Fruit fly (Drosophila melanogaster) whole organism, embryonic: ENCODE measurements around the gene CG32983.

Experiments used
- Antp ChIP-seq: fragments of 200-800 bp; sonication (Bioruptor generic); optimal IDR thresholded peaks from 3 replicates; lab custom pipeline; 2016; ENCODE audit warnings: missing biosample characterization, missing genetic modification characterization
- Atf6 ChIP-seq: fragments of 200-800 bp; sonication (Bioruptor generic); IDR thresholded peaks from 2 replicates; pipeline ENCODE4 v1.3.6; 2022; ENCODE audit warnings: missing biosample characterization, missing genetic modification characterization
- BtbVII ChIP-seq: fragments of 200-800 bp; sonication (Bioruptor generic); optimal IDR thresholded peaks from 3 replicates; lab custom pipeline; 2017; ENCODE audit warnings: missing biosample characterization, mild to moderate bottlenecking, missing genetic modification characterization
- Bteb2 ChIP-seq: fragments of 200-800 bp; sonication (Bioruptor generic); optimal IDR thresholded peaks from 2 replicates; lab custom pipeline; 2016; ENCODE audit warnings: missing biosample characterization, missing genetic modification characterization
- CG10147 ChIP-seq: fragments of 200-800 bp; sonication (Bioruptor generic); optimal IDR thresholded peaks from 2 replicates; lab custom pipeline; 2019; ENCODE audit warnings: missing biosample characterization, mild to moderate bottlenecking, missing genetic modification characterization, moderate library complexity
- CG11247 ChIP-seq: fragments of 200-800 bp; sonication (Bioruptor generic); IDR thresholded peaks from 2 replicates; pipeline ENCODE4 v1.3.6; 2022; ENCODE audit warnings: missing biosample characterization, missing genetic modification characterization
- CG11456 ChIP-seq: fragments of 200-800 bp; sonication (Bioruptor generic); IDR thresholded peaks from 3 replicates; pipeline ENCODE4 v1.3.6; 2022; ENCODE audit warnings: missing biosample characterization, missing genetic modification characterization
- CG11560 ChIP-seq: fragments of 200-800 bp; sonication (Bioruptor generic); IDR thresholded peaks from 3 replicates; pipeline ENCODE4 v1.3.6; 2022; ENCODE audit warnings: missing biosample characterization, missing genetic modification characterization
- CG11695 ChIP-seq: fragments of 200-800 bp; sonication (Bioruptor generic); IDR thresholded peaks from 3 replicates; pipeline ENCODE4 v1.3.6; 2022; ENCODE audit warnings: missing biosample characterization, missing genetic modification characterization
- CG11696 ChIP-seq: fragments of 200-800 bp; sonication (Bioruptor generic); IDR thresholded peaks from 2 replicates; pipeline ENCODE4 v1.3.6; 2022; ENCODE audit warnings: missing biosample characterization, missing genetic modification characterization
- CG12659 ChIP-seq: fragments of 200-800 bp; sonication (Bioruptor generic); optimal IDR thresholded peaks from 3 replicates; lab custom pipeline; 2017; ENCODE audit warnings: mild to moderate bottlenecking, missing biosample characterization, missing genetic modification reagents, missing genetic modification characterization
- CG13894 ChIP-seq: fragments of 200-800 bp; sonication (Bioruptor generic); optimal IDR thresholded peaks from 3 replicates; lab custom pipeline; 2018; ENCODE audit warnings: missing biosample characterization, mild to moderate bottlenecking, missing genetic modification characterization, moderate library complexity
- CG15011 ChIP-seq: fragments of 200-800 bp; sonication (Bioruptor generic); optimal IDR thresholded peaks from 3 replicates; lab custom pipeline; 2018; ENCODE audit warnings: missing biosample characterization, mild to moderate bottlenecking, missing genetic modification characterization
- CG15269 ChIP-seq: fragments of 200-800 bp; sonication (Bioruptor generic); optimal IDR thresholded peaks from 2 replicates; lab custom pipeline; 2018; ENCODE audit warnings: missing biosample characterization, mild to moderate bottlenecking, missing genetic modification characterization, moderate library complexity
- CG15514 ChIP-seq: fragments of 200-800 bp; sonication (Bioruptor generic); optimal IDR thresholded peaks from 3 replicates; lab custom pipeline; 2017; ENCODE audit warnings: missing biosample characterization, missing genetic modification characterization, mild to moderate bottlenecking, moderate library complexity, missing genetic modification reagents
- CG1647 ChIP-seq: fragments of 200-800 bp; sonication (Bioruptor generic); optimal IDR thresholded peaks from 3 replicates; lab custom pipeline; 2016; ENCODE audit warnings: missing biosample characterization, missing genetic modification characterization
- CG16779 ChIP-seq: fragments of 200-800 bp; sonication (Bioruptor generic); IDR thresholded peaks from 2 replicates; pipeline ENCODE4 v1.3.6; 2022; ENCODE audit warnings: missing biosample characterization, missing genetic modification characterization
- CG17912 ChIP-seq: fragments of 200-800 bp; sonication (Bioruptor generic); optimal IDR thresholded peaks from 2 replicates; lab custom pipeline; 2018; ENCODE audit warnings: missing biosample characterization, mild to moderate bottlenecking, missing genetic modification characterization
- CG30020 ChIP-seq: fragments of 200-800 bp; optimal IDR thresholded peaks from 2 replicates; lab custom pipeline; 2019; ENCODE audit warnings: missing biosample characterization, mild to moderate bottlenecking, missing genetic modification characterization, moderate library complexity
- CG30403 ChIP-seq: fragments of 200-800 bp; sonication (Bioruptor generic); optimal IDR thresholded peaks from 3 replicates; lab custom pipeline; 2016; ENCODE audit warnings: missing biosample characterization, missing genetic modification characterization
- CG31224 ChIP-seq: fragments of 200-800 bp; sonication (Bioruptor generic); IDR thresholded peaks from 2 replicates; pipeline ENCODE4 v1.3.6; 2022; ENCODE audit warnings: missing biosample characterization, missing genetic modification characterization
- CG6175 ChIP-seq: fragments of 200-800 bp; sonication (Bioruptor generic); IDR thresholded peaks from 3 replicates; pipeline ENCODE4 v1.3.6; 2022; ENCODE audit warnings: missing biosample characterization, missing genetic modification characterization
- CG7357 ChIP-seq: fragments of 200-800 bp; sonication (Bioruptor generic); IDR thresholded peaks from 3 replicates; pipeline ENCODE4 v1.3.6; 2022; ENCODE audit warnings: missing biosample characterization, missing genetic modification characterization
- CG7987 ChIP-seq: fragments of 200-800 bp; sonication (Bioruptor generic); optimal IDR thresholded peaks from 2 replicates; lab custom pipeline; 2018; ENCODE audit warnings: missing biosample characterization, mild to moderate bottlenecking, missing genetic modification characterization, moderate library complexity
- CG8924 ChIP-seq: fragments of 200-800 bp; optimal IDR thresholded peaks from 3 replicates; lab custom pipeline; 2019; ENCODE audit warnings: missing biosample characterization, mild to moderate bottlenecking, missing genetic modification characterization, moderate library complexity
- CG9727 ChIP-seq: fragments of 200-800 bp; sonication (Bioruptor generic); optimal IDR thresholded peaks from 3 replicates; lab custom pipeline; 2017; ENCODE audit warnings: missing biosample characterization, mild to moderate bottlenecking, missing genetic modification characterization
- Chrac-16 ChIP-seq: fragments of 200-800 bp; sonication (Bioruptor generic); optimal IDR thresholded peaks from 3 replicates; lab custom pipeline; 2016; ENCODE audit warnings: missing biosample characterization, missing genetic modification characterization
- CoRest ChIP-seq: fragments of 200-800 bp; sonication (Bioruptor generic); optimal IDR thresholded peaks from 3 replicates; lab custom pipeline; 2018; ENCODE audit warnings: missing biosample characterization, mild to moderate bottlenecking, missing genetic modification characterization, moderate library complexity
- HHEX ChIP-seq: fragments of 200-800 bp; sonication (Bioruptor generic); optimal IDR thresholded peaks from 3 replicates; lab custom pipeline; 2017; ENCODE audit warnings: missing biosample characterization, mild to moderate bottlenecking, missing genetic modification characterization, missing genetic modification reagents
- Kr ChIP-seq: fragments of 200-800 bp; sonication (Bioruptor generic); optimal IDR thresholded peaks from 2 replicates; lab custom pipeline; 2017; ENCODE audit warnings: missing biosample characterization, mild to moderate bottlenecking, missing genetic modification characterization
- Med ChIP-seq: fragments of 200-800 bp; sonication (Bioruptor generic); peaks from one replicate; lab custom pipeline; 2016; ENCODE audit warnings: missing biosample characterization, missing genetic modification characterization, mild to moderate bottlenecking, inconsistent platforms, moderate library complexity
- Meics ChIP-seq: fragments of 200-800 bp; sonication (Bioruptor generic); optimal IDR thresholded peaks from 2 replicates; lab custom pipeline; 2017; ENCODE audit warnings: missing biosample characterization, mild to moderate bottlenecking, missing genetic modification characterization
- PHDP ChIP-seq: fragments of 200-800 bp; sonication (Bioruptor generic); optimal IDR thresholded peaks from 3 replicates; lab custom pipeline; 2018; ENCODE audit warnings: missing biosample characterization, mild to moderate bottlenecking, missing genetic modification characterization, moderate library complexity
- Ravus ChIP-seq: fragments of 200-800 bp; sonication (Bioruptor generic); IDR thresholded peaks from 2 replicates; pipeline ENCODE4 v1.3.6; 2022; ENCODE audit warnings: missing biosample characterization, missing genetic modification characterization
- Rfx ChIP-seq: fragments of 200-800 bp; sonication (Bioruptor generic); IDR thresholded peaks from 2 replicates; pipeline ENCODE4 v1.3.6; 2022; ENCODE audit warnings: missing biosample characterization, missing genetic modification characterization
- Rx ChIP-seq: fragments of 200-800 bp; sonication (Bioruptor generic); IDR thresholded peaks from 2 replicates; pipeline ENCODE4 v1.3.6; 2022; ENCODE audit warnings: missing biosample characterization, missing genetic modification characterization
- Xrp1 ChIP-seq: fragments of 200-800 bp; sonication (Bioruptor generic); IDR thresholded peaks from 2 replicates; pipeline ENCODE4 v1.3.6; 2022; ENCODE audit warnings: missing biosample characterization, missing genetic modification characterization
- abd-A ChIP-seq: fragments of 200-800 bp; sonication (Bioruptor generic); optimal IDR thresholded peaks from 3 replicates; lab custom pipeline; 2019; ENCODE audit warnings: missing biosample characterization, mild to moderate bottlenecking, missing genetic modification characterization, moderate library complexity
- cas ChIP-seq: fragments of 200-800 bp; sonication (Bioruptor generic); IDR thresholded peaks from 2 replicates; pipeline ENCODE4 v1.3.6; 2022; ENCODE audit warnings: missing biosample characterization, missing genetic modification characterization
- danr ChIP-seq: fragments of 200-800 bp; sonication (Bioruptor generic); IDR thresholded peaks from 2 replicates; pipeline ENCODE4 v1.3.6; 2022; ENCODE audit warnings: missing biosample characterization, missing genetic modification characterization
- dysf ChIP-seq: fragments of 200-800 bp; sonication (Bioruptor generic); IDR thresholded peaks from 3 replicates; pipeline ENCODE4 v1.3.6; 2022; ENCODE audit warnings: missing biosample characterization, missing genetic modification characterization
- eyg ChIP-seq: fragments of 200-800 bp; sonication (Bioruptor generic); optimal IDR thresholded peaks from 3 replicates; lab custom pipeline; 2016; ENCODE audit warnings: missing biosample characterization, missing genetic modification characterization
- grau ChIP-seq: fragments of 200-800 bp; optimal IDR thresholded peaks from 3 replicates; lab custom pipeline; 2019; ENCODE audit warnings: missing biosample characterization, mild to moderate bottlenecking, missing genetic modification characterization, moderate library complexity
- klu ChIP-seq: fragments of 200-800 bp; sonication (Bioruptor generic); IDR thresholded peaks from 2 replicates; pipeline ENCODE4 v1.3.6; 2022; ENCODE audit warnings: missing biosample characterization, missing genetic modification characterization
- lilli ChIP-seq: fragments of 200-800 bp; sonication (Bioruptor generic); optimal IDR thresholded peaks from 3 replicates; lab custom pipeline; 2016; ENCODE audit warnings: missing biosample characterization, missing genetic modification characterization
- mirr ChIP-seq: fragments of 200-800 bp; sonication (Bioruptor generic); optimal IDR thresholded peaks from 3 replicates; lab custom pipeline; 2018; ENCODE audit warnings: missing biosample characterization, mild to moderate bottlenecking, missing genetic modification characterization
- phol ChIP-seq: fragments of 200-800 bp; sonication (Bioruptor generic); optimal IDR thresholded peaks from 3 replicates; lab custom pipeline; 2018; ENCODE audit warnings: missing biosample characterization, mild to moderate bottlenecking, missing genetic modification characterization, moderate library complexity
- schlank ChIP-seq: fragments of 200-800 bp; sonication (Bioruptor generic); optimal IDR thresholded peaks from 2 replicates; lab custom pipeline; 2018; ENCODE audit warnings: missing biosample characterization, mild to moderate bottlenecking, missing genetic modification characterization
- sd ChIP-seq: fragments of 200-800 bp; sonication (Bioruptor generic); optimal IDR thresholded peaks from 3 replicates; lab custom pipeline; 2018; ENCODE audit warnings: missing biosample characterization, mild to moderate bottlenecking, missing genetic modification characterization, moderate library complexity
- vvl ChIP-seq: fragments of 200-800 bp; sonication (Bioruptor generic); IDR thresholded peaks from 2 replicates; pipeline ENCODE4 v1.3.6; 2022; ENCODE audit warnings: missing biosample characterization, missing genetic modification characterization
- wdn ChIP-seq: fragments of 200-800 bp; sonication (Bioruptor generic); IDR thresholded peaks from 2 replicates; pipeline ENCODE4 v1.3.6; 2022; ENCODE audit warnings: missing biosample characterization, missing genetic modification characterization

CG32983 gene

dm6 chr2L:8894224-8894623 lies 28.6 kb downstream of the CG32983 start (continued):
- TF ChIP-seq CG6175 (GFP tag; lab: Robert Waterston, UW) (no peak), CG7357 (peak; percentile 44; the same call in 1 of the 3 replicates), CG11456 (GFP tag; lab: Robert Waterston, UW) (peak; percentile 83), abd-A (tag; lab: Kevin White, UChicago) (peak; percentile 9), klu (GFP tag; lab: Robert Waterston, UW) (peak; percentile 31; the same call in 1 of the 2 replicates), vvl (GFP tag; lab: Robert Waterston, UW) (peak; percentile 36; the same call in 1 of the 2 replicates), lilli (peak; percentile 67), CG30020 (tag; lab: Kevin White, UChicago) (no peak), CG17912 (no peak), grau (peak; percentile 53), CG11247 (peak; percentile 60), Ravus (GFP tag; lab: Robert Waterston, UW) (no peak), Atf6 (GFP tag; lab: Robert Waterston, UW) (peak; percentile 69), Med (peak; percentile 93), CG15514 (GFP tag; lab: Kevin White, UChicago) (peak; percentile 16), schlank (tag; lab: Kevin White, UChicago) (peak; percentile 34), BtbVII (GFP tag; lab: Kevin White, UChicago) (peak; percentile 28), Bteb2 (GFP tag; lab: Kevin White, UChicago) (peak; percentile 17), wdn (GFP tag; lab: Robert Waterston, UW) (peak; percentile 47), cas (GFP tag; lab: Robert Waterston, UW) (0 out of 2 replicates have a peak, but pooled peaks have one; percentile 45), CG1647 (GFP tag; lab: Kevin White, UChicago) (peak; percentile 50), Rx (GFP tag; lab: Robert Waterston, UW) (peak; percentile 38; the same call in 1 of the 2 replicates), CG15011 (GFP tag; lab: Kevin White, UChicago) (peak; percentile 7), Meics (peak; percentile 69), dysf (GFP tag; lab: Robert Waterston, UW) (peak; percentile 61; the same call in 2 of the 3 replicates), PHDP (tag; lab: Kevin White, UChicago) (peak; percentile 32), Chrac-16 (GFP tag; lab: Kevin White, UChicago) (peak; percentile 28), CG10147 (peak; percentile 61), CG13894 (tag; lab: Kevin White, UChicago) (peak; percentile 79), CG9727 (GFP tag; lab: Kevin White, UChicago) (peak; percentile 12), CG11560 (tag; lab: Robert Waterston, UW) (peak; percentile 55; the same call in 2 of the 3 replicates), danr (GFP tag; lab: Robert Waterston, UW) (no peak), CG11696 (GFP tag; lab: Robert Waterston, UW) (no peak), sd (peak; percentile 2), CG16779 (GFP tag; lab: Robert Waterston, UW) (peak; percentile 76), CG31224 (peak; percentile 75), CG15269 (tag; lab: Kevin White, UChicago) (peak; percentile 35), Xrp1 (GFP tag; lab: Robert Waterston, UW) (peak; percentile 32; the same call in 1 of the 2 replicates), Kr (no peak), CG8924 (peak; percentile 10), Antp (peak; percentile 49), phol (tag; lab: Kevin White, UChicago) (no peak), CoRest (tag; lab: Kevin White, UChicago) (peak; percentile 27), HHEX (GFP tag; lab: Kevin White, UChicago) (peak; percentile 19), mirr (GFP tag; lab: Kevin White, UChicago) (peak; percentile 50), CG7987 (no peak), CG30403 (GFP tag; lab: Kevin White, UChicago) (peak; percentile 28), CG11695 (GFP tag; lab: Robert Waterston, UW) (peak; percentile 68; the same call in 2 of the 3 replicates), Rfx (GFP tag; lab: Robert Waterston, UW) (peak; percentile 88), CG12659 (peak; percentile 32), eyg (GFP tag; lab: Kevin White, UChicago) (no peak)
